Worm (Caenorhabditis elegans): ENCODE data around the gene lon-1.

The lon-1 gene

DNA sequence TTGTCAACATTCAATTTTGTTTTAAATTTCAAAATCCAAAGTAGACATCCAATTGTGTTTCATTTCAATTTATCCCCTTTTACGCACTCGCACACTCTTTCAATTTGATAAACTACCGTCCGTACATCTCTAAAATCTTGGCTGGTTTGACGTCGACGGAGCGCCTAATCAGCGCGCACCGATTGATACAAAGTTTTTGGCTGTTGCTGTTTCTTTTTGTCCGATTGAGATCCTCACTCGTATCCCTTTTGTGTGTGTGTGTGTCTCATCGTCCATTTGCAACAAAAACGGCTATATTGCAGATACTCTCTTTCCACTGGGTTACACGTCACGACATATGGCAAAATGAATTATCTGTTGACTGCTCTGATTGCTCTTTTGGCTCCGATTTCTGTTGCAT lies at the start of gene lon-1:
Gene lon-1 (plus strand): TSS at position 301 of the 400 bp plus-strand sequence.
- TF ChIP-seq set-16 (GFP tag; IDR thresholded peaks at IDR 0.05) (no peak), mxl-3 (GFP tag; optimal IDR thresholded peaks at IDR 0.05) (peak; percentile 16)

DNA sequence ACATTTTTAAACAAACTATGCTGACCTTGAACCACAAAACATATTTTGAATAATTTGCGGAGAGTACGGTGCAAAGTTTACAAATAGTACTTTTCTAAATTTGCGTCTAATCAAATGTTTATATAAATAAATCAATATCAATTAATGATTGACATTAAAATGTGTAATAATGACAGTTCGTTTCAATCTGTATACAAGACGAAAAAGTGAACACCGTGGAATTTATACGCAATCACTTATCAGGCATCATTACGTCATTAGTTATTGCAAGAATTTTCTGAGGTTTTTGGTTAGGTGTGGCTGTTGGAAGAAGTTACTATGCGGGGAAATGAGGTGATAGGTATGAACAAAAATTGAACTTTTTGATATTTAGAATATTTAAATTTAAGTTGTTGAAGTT lies 47.2 kb upstream of the lon-1 start:
- peak; percentile 13 for TF ChIP-seq T20F7.1 (GFP tag; optimal IDR thresholded peaks at IDR 0.05)
- no peak for TF ChIP-seq lin-29 (GFP tag; IDR thresholded peaks at IDR 0.05)
- peak; percentile 68 for TF ChIP-seq dmd-6 (GFP tag; IDR thresholded peaks at IDR 0.05)

DNA sequence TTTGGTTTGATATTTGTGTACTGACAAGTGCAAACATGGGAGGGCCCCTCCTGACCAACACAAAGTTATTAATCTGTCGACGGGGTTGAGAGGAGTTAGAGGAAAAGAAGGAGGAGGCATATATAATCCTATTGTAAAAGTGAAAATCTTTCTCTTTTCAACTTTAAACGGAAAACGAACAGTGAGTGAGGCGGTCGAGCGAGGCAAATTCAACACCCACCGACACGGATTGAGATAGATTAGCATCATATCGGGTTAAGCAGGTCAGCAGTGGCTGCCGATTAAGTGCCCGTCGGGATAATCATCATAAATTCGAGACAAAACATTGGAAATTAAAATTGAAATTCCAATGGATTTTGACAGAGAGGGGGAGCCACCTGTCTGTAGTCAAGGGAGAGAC lies 38.0 kb upstream of the lon-1 start:
- TF ChIP-seq unc-62 (GFP tag; optimal IDR thresholded peaks at IDR 0.05 in 1 of 2) (peak in 1 of 2 experiments; percentile 37), unc-62 (tag; optimal IDR thresholded peaks at IDR 0.05) (no peak), aly-2 (tag; optimal IDR thresholded peaks at IDR 0.05) (no peak), ces-1 (GFP tag; optimal IDR thresholded peaks at IDR 0.05) (no peak), dpl-1 (GFP tag; optimal IDR thresholded peaks at IDR 0.05) (no peak)

DNA sequence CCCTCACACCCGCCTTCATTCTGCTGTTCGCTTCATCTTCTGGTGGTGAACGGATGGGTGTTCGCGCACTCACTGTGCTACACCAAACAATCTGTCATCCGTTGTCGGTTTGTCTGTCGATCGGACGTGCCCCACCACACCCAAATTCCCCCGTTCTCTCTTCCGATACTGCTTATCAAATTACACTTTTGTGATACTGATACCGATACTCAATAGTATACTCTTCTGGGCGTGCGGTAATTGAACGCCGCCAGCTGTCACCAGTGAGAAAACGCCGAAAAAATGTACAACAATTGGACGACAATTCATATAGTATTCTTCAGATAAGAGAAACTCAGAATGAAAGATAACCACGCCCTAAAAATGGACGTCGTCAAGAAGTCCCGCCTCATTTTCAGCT lies 36.2 kb upstream of the lon-1 start:
- TF ChIP-seq nhr-76 (tag; optimal IDR thresholded peaks at IDR 0.05) = no peak
- TF ChIP-seq dmd-6 (GFP tag; IDR thresholded peaks at IDR 0.05) = peak; percentile 55
- TF ChIP-seq mxl-3 (GFP tag; optimal IDR thresholded peaks at IDR 0.05) = no peak
- peak; percentile 58 for TF ChIP-seq hlh-11 (tag; optimal IDR thresholded peaks at IDR 0.05)
- no peak for TF ChIP-seq F37D6.2 (tag; optimal IDR thresholded peaks at IDR 0.05)
- TF ChIP-seq dmd-8 (GFP tag; IDR thresholded peaks at IDR 0.05) = no peak
- TF ChIP-seq nhr-237 (tag; optimal IDR thresholded peaks at IDR 0.05) = no peak
- peak; percentile 31 for TF ChIP-seq pqm-1 (tag; optimal IDR thresholded peaks at IDR 0.05)
- no peak for TF ChIP-seq nhr-6 (tag; optimal IDR thresholded peaks at IDR 0.05)
- peak; percentile 19 for TF ChIP-seq nhr-28 (tag; optimal IDR thresholded peaks at IDR 0.05)
- no peak for TF ChIP-seq nhr-48 (tag; optimal IDR thresholded peaks at IDR 0.05)
- TF ChIP-seq nhr-102 (tag; optimal IDR thresholded peaks at IDR 0.05) = no peak
- TF ChIP-seq daf-16 (GFP tag; optimal IDR thresholded peaks at IDR 0.05) = no peak
- no peak for TF ChIP-seq daf-16 (tag; optimal IDR thresholded peaks at IDR 0.05)

DNA sequence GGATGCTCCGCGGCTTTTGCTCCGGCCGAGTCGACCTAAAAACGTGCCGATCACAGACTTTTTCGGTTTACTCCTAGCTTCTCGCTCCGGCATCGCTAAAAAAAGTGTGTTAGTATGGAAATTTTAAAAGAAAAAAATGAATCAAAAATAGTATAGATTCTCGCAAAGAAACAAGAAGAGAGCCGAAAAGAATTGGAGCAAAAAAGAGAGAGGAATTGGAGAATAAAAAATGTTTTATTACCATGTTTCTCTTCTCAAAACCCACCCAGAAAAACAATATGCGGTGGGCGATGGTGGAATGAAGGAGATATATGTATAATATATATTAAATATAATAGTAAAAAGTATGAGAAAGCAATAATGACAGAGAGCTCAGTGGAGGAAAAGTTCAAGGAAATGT lies 33.7 kb upstream of the lon-1 start, which contains the start of gene W03A5.6:
Gene W03A5.6 (minus strand): TSS at position 101 of the 400 bp plus-strand sequence.
- TF ChIP-seq T20F7.1 (GFP tag; optimal IDR thresholded peaks at IDR 0.05) (no peak), lin-38 (GFP tag; IDR thresholded peaks at IDR 0.05) (0 out of 2 replicates have a peak, but pooled peaks have one; percentile 16), aly-2 (tag; optimal IDR thresholded peaks at IDR 0.05) (no peak), tag-97 (GFP tag; IDR thresholded peaks at IDR 0.05) (no peak), egl-43 (GFP tag; IDR thresholded peaks at IDR 0.05) (no peak), madf-5 (GFP tag; IDR thresholded peaks at IDR 0.05) (no peak)

DNA sequence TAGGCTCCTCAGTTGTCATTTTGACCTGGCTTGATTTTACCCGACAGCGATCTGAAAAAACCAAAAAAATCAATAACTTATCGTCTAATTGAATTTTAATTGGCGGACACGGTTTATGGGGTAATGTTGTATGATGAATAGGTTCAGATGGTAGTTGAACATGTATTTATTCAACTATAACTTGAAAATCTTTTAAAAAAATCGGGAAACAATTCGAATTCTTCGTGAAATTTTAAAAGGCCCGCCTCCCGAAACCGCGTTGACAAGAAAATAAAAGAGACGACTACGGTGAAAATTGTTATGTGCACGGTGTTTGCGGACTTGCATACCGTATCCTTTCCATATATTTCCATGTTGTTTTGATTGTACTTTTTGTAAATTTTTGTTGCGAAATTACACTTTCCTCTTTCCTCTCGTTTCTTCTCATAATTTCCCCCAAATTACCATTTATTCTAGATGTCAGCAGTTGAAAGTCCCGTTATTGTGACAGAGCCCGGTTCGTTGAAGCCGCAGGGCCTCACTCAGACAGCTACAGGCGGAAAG lies 31.5 kb upstream of the lon-1 start, which contains the start of the genes T24G10.2 and disl-2:
Gene T24G10.2 (minus strand): TSS at position 51 of the 543 bp plus-strand sequence.
Gene disl-2 (plus strand): TSS at position 457 of the 543 bp plus-strand sequence.
- peak; percentile 29 for TF ChIP-seq lin-13 (GFP tag; optimal IDR thresholded peaks at IDR 0.05)
- TF ChIP-seq php-3 (GFP tag; IDR thresholded peaks at IDR 0.05) = no peak
- no peak for TF ChIP-seq unc-62 (GFP tag; optimal IDR thresholded peaks at IDR 0.05 in 1 of 2)
- TF ChIP-seq unc-62 (tag; optimal IDR thresholded peaks at IDR 0.05) = no peak
- TF ChIP-seq nhr-6 (tag; optimal IDR thresholded peaks at IDR 0.05) = peak; percentile 50
- TF ChIP-seq daf-8 (GFP tag; IDR thresholded peaks at IDR 0.05) = no peak
- TF ChIP-seq dmd-6 (GFP tag; IDR thresholded peaks at IDR 0.05) = peak; percentile 14; the same call in 1 of the 2 replicates
- TF ChIP-seq rbr-2 (tag; optimal IDR thresholded peaks at IDR 0.05) = peak; percentile 2
- TF ChIP-seq dve-1 (tag; optimal IDR thresholded peaks at IDR 0.05; ENCODE audit: insufficient read depth) = peak; percentile 43
- TF ChIP-seq ceh-20 (GFP tag; IDR thresholded peaks at IDR 0.05) = no peak
- no peak for TF ChIP-seq snpc-1.2 (GFP tag; IDR thresholded peaks at IDR 0.05)
- peak; percentile 64 for TF ChIP-seq lin-38 (GFP tag; IDR thresholded peaks at IDR 0.05)
- no peak for TF ChIP-seq fos-1 (tag; optimal IDR thresholded peaks at IDR 0.05)
- TF ChIP-seq lsy-2 (tag; optimal IDR thresholded peaks at IDR 0.05) = peak; percentile 90 to 99
- no peak for TF ChIP-seq pqm-1 (tag; optimal IDR thresholded peaks at IDR 0.05)
- no peak for TF ChIP-seq pha-4 (GFP tag; IDR thresholded peaks at IDR 0.05)
- TF ChIP-seq pha-4 (tag; optimal IDR thresholded peaks at IDR 0.05) = peak; percentile 68
- TF ChIP-seq arid-1 (GFP tag; conservative IDR thresholded peaks at IDR 0.05) = no peak
- peak; percentile 32 for TF ChIP-seq mep-1 (tag; optimal IDR thresholded peaks at IDR 0.05)
- peak; percentile 4 for TF ChIP-seq hlh-30 (tag; optimal IDR thresholded peaks at IDR 0.05; ENCODE audit: insufficient read depth)
- TF ChIP-seq cey-2 (tag; optimal IDR thresholded peaks at IDR 0.05; ENCODE audit: borderline replicate concordance, insufficient read depth) = no peak
- TF ChIP-seq Y105C5A.15 (GFP tag; IDR thresholded peaks at IDR 0.05) = no peak

All from whole organism, L4 larva.